Worm (Caenorhabditis elegans) whole organism, mixed stage, embryonic: ENCODE data around the gene Y44F5A.1.

ENCODE experiments used
- M03D4.4 ChIP-seq: sonication (generic microtip); optimal IDR thresholded peaks from 2 replicates; lab custom pipeline; 2017; ENCODE audit warnings: mild to moderate bottlenecking, missing genetic modification characterization, missing compliant biosample characterization
- bed-3 ChIP-seq: fragments of 200-800 bp; sonication (Bioruptor generic); optimal IDR thresholded peaks from 3 replicates; lab custom pipeline; 2018; ENCODE audit warnings: mild to moderate bottlenecking, missing genetic modification characterization, moderate library complexity, missing compliant biosample characterization
- blmp-1 ChIP-seq: fragments of 150-350 bp; optimal IDR thresholded peaks from 2 replicates; lab custom pipeline; 2014; ENCODE audit warnings: missing biosample characterization, missing genetic modification characterization
- ceh-39 ChIP-seq: fragments of 150-350 bp; optimal IDR thresholded peaks from 2 replicates; lab custom pipeline; 2014; ENCODE audit warnings: missing biosample characterization, missing genetic modification characterization
- ceh-43 ChIP-seq: fragments of 200-800 bp; sonication (Bioruptor generic); optimal IDR thresholded peaks from 2 replicates; lab custom pipeline; 2018; ENCODE audit warnings: mild to moderate bottlenecking, missing genetic modification characterization, moderate library complexity, missing compliant biosample characterization
- ceh-83 ChIP-seq: fragments of 200-800 bp; sonication (Bioruptor generic); optimal IDR thresholded peaks from 2 replicates; lab custom pipeline; 2018; ENCODE audit warnings: mild to moderate bottlenecking, missing genetic modification characterization, missing compliant biosample characterization
- ces-1 ChIP-seq: fragments of 150-350 bp; optimal IDR thresholded peaks from 2 replicates; lab custom pipeline; 2014; ENCODE audit warnings: missing biosample characterization, missing genetic modification reagents, missing genetic modification characterization
- cnd-1 ChIP-seq: fragments of 200-800 bp; sonication (Bioruptor generic); optimal IDR thresholded peaks from 2 replicates; lab custom pipeline; 2018; ENCODE audit warnings: mild to moderate bottlenecking, missing genetic modification characterization, missing compliant biosample characterization
- drap-1 ChIP-seq: fragments of 200-800 bp; sonication (Bioruptor generic); optimal IDR thresholded peaks from 3 replicates; lab custom pipeline; 2018; ENCODE audit warnings: mild to moderate bottlenecking, missing genetic modification characterization, missing compliant biosample characterization
- elt-1 ChIP-seq: sonication (generic microtip); optimal IDR thresholded peaks from 2 replicates; lab custom pipeline; 2017; ENCODE audit warnings: missing genetic modification characterization, mild to moderate bottlenecking, missing compliant biosample characterization, antibody characterized with exemption, moderate library complexity, borderline replicate concordance; ENCODE audit not compliant: insufficient read depth
- elt-3 ChIP-seq: fragments of 150-350 bp; optimal IDR thresholded peaks from 2 replicates; lab custom pipeline; 2014; ENCODE audit warnings: missing biosample characterization, missing genetic modification characterization
- flh-1 ChIP-seq: fragments of 200-800 bp; sonication (Bioruptor generic); optimal IDR thresholded peaks from 2 replicates; lab custom pipeline; 2018; ENCODE audit warnings: mild to moderate bottlenecking, missing genetic modification characterization, moderate library complexity, missing compliant biosample characterization
- ham-2 ChIP-seq: fragments of 200-800 bp; sonication (Bioruptor generic); optimal IDR thresholded peaks from 2 replicates; lab custom pipeline; 2018; ENCODE audit warnings: mild to moderate bottlenecking, missing genetic modification characterization, missing compliant biosample characterization
- hlh-1 ChIP-seq: fragments of 150-350 bp; optimal IDR thresholded peaks from 2 replicates; lab custom pipeline; 2014; ENCODE audit warnings: missing biosample characterization, missing genetic modification reagents, missing genetic modification characterization
- lin-13 ChIP-seq: fragments of 150-350 bp; optimal IDR thresholded peaks from 2 replicates; lab custom pipeline; 2014; ENCODE audit warnings: missing biosample characterization, missing genetic modification characterization
- lin-32 ChIP-seq: fragments of 200-800 bp; sonication (Bioruptor generic); optimal IDR thresholded peaks from 2 replicates; lab custom pipeline; 2018; ENCODE audit warnings: mild to moderate bottlenecking, missing genetic modification characterization, missing compliant biosample characterization
- lsy-2 ChIP-seq: fragments of 150-350 bp; optimal IDR thresholded peaks from 2 replicates; lab custom pipeline; 2014; ENCODE audit warnings: missing biosample characterization, missing genetic modification characterization
- mab-5 ChIP-seq: fragments of 150-350 bp; optimal IDR thresholded peaks from 2 replicates; lab custom pipeline; 2014; ENCODE audit warnings: missing biosample characterization, missing genetic modification characterization
- mep-1 ChIP-seq: fragments of 150-350 bp; optimal IDR thresholded peaks from 2 replicates; lab custom pipeline; 2017; ENCODE audit warnings: missing biosample characterization, missing genetic modification reagents, missing genetic modification characterization, inconsistent platforms
- mls-2 ChIP-seq: sonication (generic microtip); optimal IDR thresholded peaks from 2 replicates; lab custom pipeline; 2016; ENCODE audit warnings: mild to moderate bottlenecking, missing genetic modification characterization, moderate library complexity, missing compliant biosample characterization
- nhr-12 ChIP-seq: fragments of 150-350 bp; optimal IDR thresholded peaks from 2 replicates; lab custom pipeline; 2014; ENCODE audit warnings: missing biosample characterization, missing genetic modification characterization
- nhr-2 ChIP-seq: fragments of 150-350 bp; optimal IDR thresholded peaks from 2 replicates; lab custom pipeline; 2014; ENCODE audit warnings: missing biosample characterization, missing genetic modification characterization
- nhr-237 ChIP-seq: fragments of 150-350 bp; optimal IDR thresholded peaks from 2 replicates; lab custom pipeline; 2014; ENCODE audit warnings: missing biosample characterization, missing genetic modification characterization
- nhr-28 ChIP-seq: fragments of 150-350 bp; optimal IDR thresholded peaks from 2 replicates; lab custom pipeline; 2014; ENCODE audit warnings: missing biosample characterization, missing genetic modification characterization
- nhr-76 ChIP-seq: sonication (generic microtip); optimal IDR thresholded peaks from 2 replicates; lab custom pipeline; 2017; ENCODE audit warnings: missing biosample characterization, missing genetic modification characterization
- pha-4 ChIP-seq: fragments of 150-350 bp; optimal IDR thresholded peaks from 2 replicates; lab custom pipeline; 2018; ENCODE audit warnings: missing biosample characterization, missing genetic modification reagents, missing genetic modification characterization
- sem-2 ChIP-seq: fragments of 200-800 bp; sonication (Bioruptor generic); optimal IDR thresholded peaks from 2 replicates; lab custom pipeline; 2018; ENCODE audit warnings: mild to moderate bottlenecking, missing genetic modification characterization, missing compliant biosample characterization
- snpc-4 ChIP-seq: fragments of 150-350 bp; optimal IDR thresholded peaks from 2 replicates; lab custom pipeline; 2014; ENCODE audit warnings: missing biosample characterization, missing genetic modification characterization
- sptf-1 ChIP-seq: sonication (generic microtip); optimal IDR thresholded peaks from 2 replicates; lab custom pipeline; 2017; ENCODE audit warnings: mild to moderate bottlenecking, missing genetic modification characterization, moderate library complexity, missing compliant biosample characterization
- tbx-8 ChIP-seq: fragments of 200-800 bp; sonication (Bioruptor generic); optimal IDR thresholded peaks from 2 replicates; lab custom pipeline; 2018; ENCODE audit warnings: mild to moderate bottlenecking, missing genetic modification characterization, moderate library complexity, missing compliant biosample characterization
- unc-120 ChIP-seq: sonication (generic microtip); optimal IDR thresholded peaks from 2 replicates; lab custom pipeline; 2017; ENCODE audit warnings: missing genetic modification characterization, missing compliant biosample characterization; ENCODE audit not compliant: poor library complexity, severe bottlenecking
- unc-39 ChIP-seq: fragments of 150-350 bp; optimal IDR thresholded peaks from 2 replicates; lab custom pipeline; 2014; ENCODE audit warnings: missing biosample characterization, missing genetic modification characterization
- unc-62 ChIP-seq: fragments of 150-350 bp; optimal IDR thresholded peaks from 2 replicates; lab custom pipeline; 2014; ENCODE audit warnings: missing biosample characterization, missing genetic modification reagents, missing genetic modification characterization
- zip-8 ChIP-seq: fragments of 150-350 bp; optimal IDR thresholded peaks from 2 replicates; lab custom pipeline; 2014; ENCODE audit warnings: missing biosample characterization, missing genetic modification characterization
- ztf-11 ChIP-seq: fragments of 150-350 bp; optimal IDR thresholded peaks from 2 replicates; lab custom pipeline; 2014; ENCODE audit warnings: missing biosample characterization, missing genetic modification characterization

Y44F5A.1 gene

ce11 chrIII:4272864-4273263, 25.4 kb upstream of the Y44F5A.1 start:
- TF ChIP-seq unc-62 (GFP tag; lab: Kevin White, UChicago) (peak; percentile 61), hlh-1 (tag; lab: Kevin White, UChicago) (no peak), ceh-39 (peak; percentile 25), mab-5 (no peak), lsy-2 (tag; lab: Kevin White, UChicago) (no peak), ceh-43 (GFP tag; lab: Kevin White, UChicago) (peak; percentile 25), M03D4.4 (tag; lab: Kevin White, UChicago) (no peak), sptf-1 (tag; lab: Kevin White, UChicago) (peak; percentile 8), bed-3 (no peak), elt-1 (tag; lab: Kevin White, UChicago) (no peak), zip-8 (tag; lab: Kevin White, UChicago) (peak; percentile 74), nhr-2 (tag; lab: Kevin White, UChicago) (peak; percentile 81), pha-4 (tag; lab: Kevin White, UChicago) (no peak), elt-3 (no peak), nhr-237 (no peak), mls-2 (tag; lab: Kevin White, UChicago) (peak; percentile 63), ztf-11 (peak; percentile 50), blmp-1 (tag; lab: Kevin White, UChicago) (no peak), lin-32 (GFP tag; lab: Kevin White, UChicago) (no peak), mep-1 (no peak), snpc-4 (tag; lab: Kevin White, UChicago) (no peak), nhr-76 (tag; lab: Kevin White, UChicago) (no peak), cnd-1 (tag; lab: Kevin White, UChicago) (peak; percentile 37), tbx-8 (GFP tag; lab: Kevin White, UChicago) (no peak), flh-1 (GFP tag; lab: Kevin White, UChicago) (no peak), nhr-12 (tag; lab: Kevin White, UChicago) (no peak)

ce11 chrIII:4271059-4271458, 23.6 kb upstream of the Y44F5A.1 start:
- TF ChIP-seq nhr-28 (tag; lab: Kevin White, UChicago) (no peak), zip-8 (tag; lab: Kevin White, UChicago) (no peak), unc-120 (tag; lab: Kevin White, UChicago) (no peak), cnd-1 (tag; lab: Kevin White, UChicago) (no peak), mep-1 (no peak), drap-1 (GFP tag; lab: Kevin White, UChicago) (no peak), M03D4.4 (tag; lab: Kevin White, UChicago) (no peak), ham-2 (GFP tag; lab: Kevin White, UChicago) (no peak), mab-5 (no peak), pha-4 (tag; lab: Kevin White, UChicago) (no peak), ceh-39 (no peak), unc-62 (GFP tag; lab: Kevin White, UChicago) (no peak), sem-2 (GFP tag; lab: Kevin White, UChicago) (no peak), ceh-83 (no peak), nhr-2 (tag; lab: Kevin White, UChicago) (no peak), tbx-8 (GFP tag; lab: Kevin White, UChicago) (no peak), mls-2 (tag; lab: Kevin White, UChicago) (no peak), hlh-1 (tag; lab: Kevin White, UChicago) (no peak)

ce11 chrIII:4269220-4269935, 21.9 kb upstream of the Y44F5A.1 start, which contains the start of the genes sftb-1 and R10E4.1:
Gene sftb-1, minus strand, starts transcription at chrIII:4269270.
Gene R10E4.1, plus strand, starts transcription at chrIII:4269743.
- TF ChIP-seq lin-32 (GFP tag; lab: Kevin White, UChicago) (no peak), elt-3 (no peak), nhr-76 (tag; lab: Kevin White, UChicago) (no peak), unc-62 (GFP tag; lab: Kevin White, UChicago) (no peak), nhr-237 (peak; percentile 51), ces-1 (GFP tag; lab: Kevin White, UChicago) (peak; percentile 25), unc-120 (tag; lab: Kevin White, UChicago) (no peak), ceh-43 (GFP tag; lab: Kevin White, UChicago) (no peak), nhr-2 (tag; lab: Kevin White, UChicago) (no peak), tbx-8 (GFP tag; lab: Kevin White, UChicago) (no peak), nhr-28 (tag; lab: Kevin White, UChicago) (no peak), drap-1 (GFP tag; lab: Kevin White, UChicago) (no peak), ceh-39 (no peak), nhr-12 (tag; lab: Kevin White, UChicago) (no peak), zip-8 (tag; lab: Kevin White, UChicago) (no peak), unc-39 (tag; lab: Kevin White, UChicago) (no peak), lin-13 (tag; lab: Kevin White, UChicago) (peak; percentile 74), bed-3 (no peak), mab-5 (no peak), pha-4 (tag; lab: Kevin White, UChicago) (peak; percentile 45), ham-2 (GFP tag; lab: Kevin White, UChicago) (no peak), mep-1 (peak; percentile 66), M03D4.4 (tag; lab: Kevin White, UChicago) (no peak), lsy-2 (tag; lab: Kevin White, UChicago) (peak; percentile 51), hlh-1 (tag; lab: Kevin White, UChicago) (no peak), ztf-11 (no peak), blmp-1 (tag; lab: Kevin White, UChicago) (no peak), sptf-1 (tag; lab: Kevin White, UChicago) (no peak), ceh-83 (no peak), sem-2 (GFP tag; lab: Kevin White, UChicago) (no peak), cnd-1 (tag; lab: Kevin White, UChicago) (no peak), flh-1 (GFP tag; lab: Kevin White, UChicago) (no peak), snpc-4 (tag; lab: Kevin White, UChicago) (no peak)
